Worm (Caenorhabditis elegans): Measurements from ENCODE around the gene T19B10.12.

- no peak for TF ChIP-seq pha-4 (tag; optimal IDR thresholded peaks at IDR 0.05)
- TF ChIP-seq sptf-1 (tag; optimal IDR thresholded peaks at IDR 0.05): no peak
- no peak for TF ChIP-seq ztf-11 (tag; optimal IDR thresholded peaks at IDR 0.05)
- TF ChIP-seq ces-1 (GFP tag; optimal IDR thresholded peaks at IDR 0.05): no peak
- TF ChIP-seq nhr-237 (tag; optimal IDR thresholded peaks at IDR 0.05): no peak
- no peak for TF ChIP-seq lin-32 (GFP tag; optimal IDR thresholded peaks at IDR 0.05)
- TF ChIP-seq nhr-28 (tag; optimal IDR thresholded peaks at IDR 0.05): no peak
- TF ChIP-seq lin-13 (tag; optimal IDR thresholded peaks at IDR 0.05): no peak
- no peak for TF ChIP-seq unc-39 (tag; optimal IDR thresholded peaks at IDR 0.05)
- TF ChIP-seq blmp-1 (tag; optimal IDR thresholded peaks at IDR 0.05): no peak
- TF ChIP-seq mls-2 (tag; optimal IDR thresholded peaks at IDR 0.05): no peak
- TF ChIP-seq M03D4.4 (tag; optimal IDR thresholded peaks at IDR 0.05): no peak
- no peak for TF ChIP-seq nhr-2 (tag; optimal IDR thresholded peaks at IDR 0.05)
These were observed 49.7 kb downstream of the T19B10.12 start, which contains the start of gene srh-47 for ce11 chrV:11300539-11300938.

Data from whole organism, mixed stage, embryonic.